Worm (Caenorhabditis elegans) whole organism, young adult: Measurements from ENCODE around the gene F49C12.11.
A peak's percentile ranks its signal among the peaks of the same experiment; 100 is the strongest.

Experiments
- B0019.2 ChIP-seq: fragments of 200-800 bp; sonication (Bioruptor generic); conservative IDR thresholded peaks from 2 replicates; pipeline ENCODE4 v1.3.6; 2022; ENCODE audit warnings: missing genetic modification reagents, missing genetic modification characterization, missing compliant biosample characterization
- B0336.3 ChIP-seq: fragments of 200-800 bp; sonication (Bioruptor generic); IDR thresholded peaks from 2 replicates; pipeline ENCODE4 v1.3.6; 2022; ENCODE audit warnings: missing genetic modification characterization, missing compliant biosample characterization
- F39B2.1 ChIP-seq: fragments of 200-800 bp; sonication (Bioruptor generic); IDR thresholded peaks from 2 replicates; pipeline ENCODE4 v1.3.6; 2022; ENCODE audit warnings: missing genetic modification reagents, missing genetic modification characterization, missing compliant biosample characterization
- F52B5.7 ChIP-seq: sonication (generic microtip); optimal IDR thresholded peaks from 2 replicates; lab custom pipeline; 2016; ENCODE audit warnings: mild to moderate bottlenecking, missing genetic modification characterization, missing compliant biosample characterization
- F57A8.1 ChIP-seq: fragments of 200-800 bp; sonication (Bioruptor generic); optimal IDR thresholded peaks from 2 replicates; lab custom pipeline; 2018; ENCODE audit warnings: mild to moderate bottlenecking, missing genetic modification characterization, moderate library complexity, missing compliant biosample characterization
- K12H6.12 ChIP-seq: fragments of 200-800 bp; sonication (Bioruptor generic); optimal IDR thresholded peaks from 2 replicates; lab custom pipeline; 2018; ENCODE audit warnings: mild to moderate bottlenecking, missing genetic modification characterization, missing compliant biosample characterization
- Y53G8AR.9 ChIP-seq: fragments of 200-800 bp; sonication (Bioruptor generic); conservative IDR thresholded peaks from 2 replicates; pipeline ENCODE4 v1.3.6; 2022; ENCODE audit warnings: missing genetic modification reagents, missing genetic modification characterization, missing compliant biosample characterization
- ama-1 ChIP-seq, 3 experiments: fragments of 150-350 bp in 1 of 3; sonication (generic microtip) in 2 of 3; optimal IDR thresholded peaks; 2 replicates each; lab custom pipeline; 2014 to 2018; ENCODE audit warnings: missing biosample characterization in 2 of 3, missing genetic modification characterization in 2 of 3, missing genetic modification reagents in 2 of 3
- attf-3 ChIP-seq: fragments of 200-800 bp; sonication (Bioruptor generic); conservative IDR thresholded peaks from 2 replicates; pipeline ENCODE4 v1.3.6; 2022; ENCODE audit warnings: missing genetic modification reagents, missing genetic modification characterization, missing compliant biosample characterization
- attf-5 ChIP-seq: fragments of 200-800 bp; sonication (Bioruptor generic); optimal IDR thresholded peaks from 2 replicates; lab custom pipeline; 2018; ENCODE audit warnings: mild to moderate bottlenecking, missing genetic modification characterization, missing compliant biosample characterization
- bed-1 ChIP-seq: fragments of 200-800 bp; sonication (Bioruptor generic); IDR thresholded peaks from 2 replicates; pipeline ENCODE4 v1.3.6; 2022; ENCODE audit warnings: missing genetic modification reagents, missing genetic modification characterization, missing compliant biosample characterization
- cebp-1 ChIP-seq, 2 experiments: fragments of 200-800 bp in 1 of 2; sonication (Bioruptor generic) in 1 of 2; sonication (generic microtip) in 1 of 2; IDR thresholded peaks in 1 of 2; optimal IDR thresholded peaks in 1 of 2; 2 replicates each; pipeline versions ENCODE4 v1.3.6 to Lab custom; 2017 to 2022; ENCODE audit warnings: missing compliant biosample characterization in 2 of 2, missing genetic modification characterization in 2 of 2, mild to moderate bottlenecking in 1 of 2, missing genetic modification reagents in 1 of 2, moderate library complexity in 1 of 2
- ceh-100 ChIP-seq: fragments of 200-800 bp; sonication (Bioruptor generic); IDR thresholded peaks from 2 replicates; pipeline ENCODE4 v1.3.6; 2022; ENCODE audit warnings: missing genetic modification reagents, missing genetic modification characterization, missing compliant biosample characterization
- dox-1 ChIP-seq: fragments of 200-800 bp; sonication (Bioruptor generic); IDR thresholded peaks from 2 replicates; pipeline ENCODE4 v1.3.6; 2022; ENCODE audit warnings: missing genetic modification reagents, missing genetic modification characterization, missing compliant biosample characterization
- dpl-1 ChIP-seq: fragments of 150-350 bp; optimal IDR thresholded peaks from 2 replicates; lab custom pipeline; 2014; ENCODE audit warnings: missing biosample characterization, missing genetic modification reagents, missing genetic modification characterization
- ekl-4 ChIP-seq: fragments of 200-800 bp; sonication (Bioruptor generic); IDR thresholded peaks from 2 replicates; pipeline ENCODE4 v1.3.6; 2022; ENCODE audit warnings: missing genetic modification reagents, missing genetic modification characterization, missing compliant biosample characterization
- him-1 ChIP-seq: sonication (generic microtip); optimal IDR thresholded peaks from 2 replicates; lab custom pipeline; 2016; ENCODE audit warnings: missing genotype, missing genetic modification reagents, missing genetic modification characterization, missing compliant biosample characterization
- hmg-20 ChIP-seq: fragments of 200-800 bp; sonication (Bioruptor generic); IDR thresholded peaks from 2 replicates; pipeline ENCODE4 v1.3.6; 2022; ENCODE audit warnings: missing genetic modification reagents, missing genetic modification characterization, missing compliant biosample characterization
- hrde-1 ChIP-seq: sonication (generic microtip); optimal IDR thresholded peaks from 2 replicates; lab custom pipeline; 2016; ENCODE audit warnings: missing genetic modification characterization, mild to moderate bottlenecking, missing compliant biosample characterization, moderate library complexity, missing genotype, missing genetic modification reagents, borderline replicate concordance
- let-526 ChIP-seq: fragments of 200-800 bp; sonication (Bioruptor generic); IDR thresholded peaks from 2 replicates; pipeline ENCODE4 v1.3.6; 2022; ENCODE audit warnings: missing genetic modification reagents, missing genetic modification characterization, missing compliant biosample characterization
- let-607 ChIP-seq, 2 experiments: fragments of 200-800 bp in 1 of 2; sonication (Bioruptor generic) in 1 of 2; sonication (generic microtip) in 1 of 2; optimal IDR thresholded peaks; 2 replicates each; lab custom pipeline; 2016 to 2018; ENCODE audit warnings: mild to moderate bottlenecking in 2 of 2, missing compliant biosample characterization in 2 of 2, missing genetic modification characterization in 2 of 2, moderate library complexity in 2 of 2, missing genotype in 1 of 2
- lin-26 ChIP-seq: fragments of 200-800 bp; sonication (Bioruptor generic); IDR thresholded peaks from 2 replicates; pipeline ENCODE4 v1.3.6; 2022; ENCODE audit warnings: missing genetic modification reagents, missing genetic modification characterization, missing compliant biosample characterization
- lin-40 ChIP-seq: sonication (generic microtip); optimal IDR thresholded peaks from 2 replicates; lab custom pipeline; 2016; ENCODE audit warnings: missing genetic modification characterization, mild to moderate bottlenecking, missing compliant biosample characterization, missing genotype, missing genetic modification reagents
- lin-54 ChIP-seq: fragments of 200-800 bp; sonication (Bioruptor generic); optimal IDR thresholded peaks from 2 replicates; lab custom pipeline; 2018; ENCODE audit warnings: mild to moderate bottlenecking, missing genetic modification characterization, missing compliant biosample characterization
- lsl-1 ChIP-seq: fragments of 200-800 bp; sonication (Bioruptor generic); optimal IDR thresholded peaks from 2 replicates; lab custom pipeline; 2018; ENCODE audit warnings: mild to moderate bottlenecking, missing genetic modification characterization, moderate library complexity, missing compliant biosample characterization
- madf-10 ChIP-seq: sonication (generic microtip); optimal IDR thresholded peaks from 2 replicates; lab custom pipeline; 2016; ENCODE audit warnings: mild to moderate bottlenecking, missing genetic modification characterization, missing compliant biosample characterization
- madf-6 ChIP-seq: fragments of 200-800 bp; sonication (Bioruptor generic); IDR thresholded peaks from 2 replicates; pipeline ENCODE4 v1.3.6; 2022; ENCODE audit warnings: missing genetic modification reagents, missing genetic modification characterization, missing compliant biosample characterization
- mcd-1 ChIP-seq: fragments of 200-800 bp; sonication (Bioruptor generic); IDR thresholded peaks from 2 replicates; pipeline ENCODE4 v1.3.6; 2022; ENCODE audit warnings: missing genetic modification reagents, missing genetic modification characterization, missing compliant biosample characterization
- mes-4 ChIP-seq: sonication (generic microtip); optimal IDR thresholded peaks from 2 replicates; lab custom pipeline; 2016; ENCODE audit warnings: missing genotype, missing genetic modification characterization, missing compliant biosample characterization
- nfya-2 ChIP-seq: fragments of 200-800 bp; sonication (Bioruptor generic); IDR thresholded peaks from 2 replicates; pipeline ENCODE4 v1.3.6; 2022; ENCODE audit warnings: missing genetic modification reagents, missing genetic modification characterization, missing compliant biosample characterization
- nhr-80 ChIP-seq: sonication (generic microtip); optimal IDR thresholded peaks from 2 replicates; lab custom pipeline; 2016; ENCODE audit warnings: missing genetic modification characterization, missing compliant biosample characterization
- rcor-1 ChIP-seq: fragments of 200-800 bp; sonication (Bioruptor generic); IDR thresholded peaks from 2 replicates; pipeline ENCODE4 v1.3.6; 2022; ENCODE audit warnings: missing genetic modification reagents, missing genetic modification characterization, missing compliant biosample characterization
- rec-8 ChIP-seq, 2 experiments: sonication (generic microtip); optimal IDR thresholded peaks; 2 replicates each; lab custom pipeline; 2016; ENCODE audit warnings: mild to moderate bottlenecking in 2 of 2, missing genetic modification characterization in 2 of 2, missing genetic modification reagents in 2 of 2, missing genotype in 2 of 2, missing biosample characterization in 1 of 2, missing compliant biosample characterization in 1 of 2, moderate library complexity in 1 of 2
- snpc-1.1 ChIP-seq: sonication (generic microtip); optimal IDR thresholded peaks from 2 replicates; lab custom pipeline; 2017; ENCODE audit warnings: missing genetic modification characterization, mild to moderate bottlenecking, missing compliant biosample characterization, antibody characterized with exemption, moderate library complexity, missing genotype, missing genetic modification reagents; ENCODE audit not compliant: insufficient read depth
- snpc-1.3 ChIP-seq: sonication (generic microtip); optimal IDR thresholded peaks from 2 replicates; lab custom pipeline; 2017; ENCODE audit warnings: missing genetic modification characterization, mild to moderate bottlenecking, missing compliant biosample characterization, antibody characterized with exemption, moderate library complexity, missing genotype, missing genetic modification reagents; ENCODE audit not compliant: insufficient read depth
- snpc-3.4 ChIP-seq: sonication (generic microtip); optimal IDR thresholded peaks from 2 replicates; lab custom pipeline; 2017; ENCODE audit warnings: missing genetic modification characterization, mild to moderate bottlenecking, missing compliant biosample characterization, antibody characterized with exemption, moderate library complexity, missing genotype, missing genetic modification reagents
- ztf-18 ChIP-seq: sonication (generic microtip); optimal IDR thresholded peaks from 2 replicates; lab custom pipeline; 2016; ENCODE audit warnings: missing genotype, mild to moderate bottlenecking, missing genetic modification characterization, missing compliant biosample characterization
- ztf-25 ChIP-seq: fragments of 200-800 bp; sonication (Bioruptor generic); IDR thresholded peaks from 2 replicates; pipeline ENCODE4 v1.3.6; 2022; ENCODE audit warnings: missing genetic modification reagents, missing genetic modification characterization, missing compliant biosample characterization
- ztf-28 ChIP-seq: fragments of 200-800 bp; sonication (Bioruptor generic); IDR thresholded peaks from 2 replicates; pipeline ENCODE4 v1.3.6; 2022; ENCODE audit warnings: missing genetic modification reagents, missing genetic modification characterization, missing compliant biosample characterization

F49C12.11 gene

DNA sequence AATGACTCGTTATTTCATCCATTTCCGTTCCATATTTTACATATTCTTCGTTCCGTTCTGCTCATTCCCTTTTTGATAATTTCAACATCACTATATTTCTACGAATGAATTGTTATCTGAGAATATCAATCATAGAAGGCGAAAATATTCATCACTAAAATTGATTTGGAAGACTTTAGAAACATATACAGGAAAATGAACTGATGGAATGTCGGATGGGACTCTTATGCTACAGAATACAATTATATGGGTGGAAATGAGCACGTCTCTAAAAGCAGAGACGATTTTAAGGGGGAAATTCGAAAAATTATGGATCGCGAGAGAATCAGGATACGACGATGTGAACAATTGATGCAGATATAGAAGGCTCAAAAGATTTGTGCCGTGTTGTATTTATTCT is 843 bp downstream of the F49C12.11 start:
- TF ChIP-seq let-607 (tag; optimal IDR thresholded peaks at IDR 0.05; lab: Kevin White, UChicago) (peak in 1 of 2 experiments; percentile 13), B0336.3 (GFP tag; lab: Robert Waterston, UW) (peak; percentile 36; the same call in 1 of the 2 replicates), F39B2.1 (GFP tag; lab: Robert Waterston, UW) (no peak), bed-1 (GFP tag; lab: Robert Waterston, UW) (0 out of 2 replicates have a peak, but pooled peaks have one; percentile 37), let-526 (peak; percentile 57; the same call in 1 of the 2 replicates), ama-1 (optimal IDR thresholded peaks at IDR 0.05; lab: Kevin White, UChicago) (no peak), ama-1 (GFP tag; optimal IDR thresholded peaks at IDR 0.05; lab: Kevin White, UChicago) (peak in 1 of 2 experiments; percentile 42), lin-26 (GFP tag; lab: Robert Waterston, UW) (peak; percentile 58; the same call in 1 of the 2 replicates), hrde-1 (tag; lab: Kevin White, UChicago) (peak; percentile 81), dox-1 (GFP tag; lab: Robert Waterston, UW) (no peak; the same call in 1 of the 2 replicates), Y53G8AR.9 (GFP tag; lab: Robert Waterston, UW) (0 out of 2 replicates have a peak, but pooled peaks have one; percentile 45), F52B5.7 (peak; percentile 70), rec-8 (tag; optimal IDR thresholded peaks at IDR 0.05; lab: Kevin White, UChicago) (no peak), F57A8.1 (GFP tag; lab: Kevin White, UChicago) (no peak), cebp-1 (GFP tag; IDR thresholded peaks at IDR 0.05; lab: Robert Waterston, UW) (no peak), cebp-1 (tag; optimal IDR thresholded peaks at IDR 0.05; lab: Kevin White, UChicago) (peak; percentile 14), him-1 (peak; percentile 48), ztf-28 (no peak), mes-4 (tag; lab: Kevin White, UChicago) (no peak), snpc-1.1 (tag; lab: Kevin White, UChicago) (peak; percentile 64), lin-40 (tag; lab: Kevin White, UChicago) (no peak)

DNA sequence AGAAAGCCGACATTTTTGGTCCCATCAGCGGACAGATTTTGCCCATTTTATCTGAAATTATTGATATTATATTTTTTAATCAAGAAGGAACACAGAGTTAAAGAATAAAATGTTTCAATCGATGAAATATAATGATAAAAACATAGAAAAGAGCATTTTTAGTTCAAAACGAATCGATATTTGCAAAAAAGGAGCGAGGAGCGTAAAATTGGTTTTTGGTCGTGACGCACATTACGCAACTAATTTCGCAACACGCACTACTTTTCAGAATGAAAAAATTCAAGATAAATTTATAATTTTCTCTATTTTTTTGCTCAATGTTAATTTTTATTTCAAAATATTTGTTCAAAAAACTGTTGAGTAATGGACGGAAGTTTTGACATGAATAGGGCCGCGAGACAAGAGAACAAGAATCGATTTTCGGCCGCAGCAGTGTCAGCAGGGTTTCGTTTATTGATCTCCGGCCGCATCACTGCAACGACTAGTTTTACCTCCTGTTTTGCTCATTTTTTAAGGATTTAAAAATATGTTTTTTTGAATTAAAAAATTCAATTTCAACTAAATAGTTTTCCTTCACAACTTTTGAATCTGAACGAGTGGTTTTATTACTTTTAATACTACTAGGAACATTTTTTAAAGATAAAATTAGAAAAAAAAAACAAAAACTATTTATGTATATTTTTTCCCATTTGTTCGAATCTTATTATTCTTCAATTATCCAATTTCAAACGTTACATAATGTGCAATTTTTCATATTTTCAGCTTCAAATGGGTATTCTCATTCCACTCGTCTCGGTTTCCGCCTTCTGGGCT is 2.1 kb downstream of the F49C12.11 start, which contains the start of the genes F49C12.12 and vha-17:
TSS of gene F49C12.12 (minus strand) at position 51 of the 813 bp plus-strand sequence.
TSS of gene vha-17 (plus strand) at position 763 of the 813 bp plus-strand sequence.
- TF ChIP-seq F52B5.7 (no peak), rcor-1 (GFP tag; lab: Robert Waterston, UW) (no peak), hmg-20 (no peak), snpc-1.3 (tag; lab: Kevin White, UChicago) (no peak), K12H6.12 (tag; lab: Kevin White, UChicago) (no peak), madf-6 (no peak), hrde-1 (tag; lab: Kevin White, UChicago) (no peak), ztf-18 (peak; percentile 13), lsl-1 (GFP tag; lab: Kevin White, UChicago) (peak; percentile 0), F57A8.1 (GFP tag; lab: Kevin White, UChicago) (no peak), lin-54 (peak; percentile 25), him-1 (peak; percentile 33), dpl-1 (no peak), ztf-25 (GFP tag; lab: Robert Waterston, UW) (no peak), nfya-2 (GFP tag; lab: Robert Waterston, UW) (no peak), dox-1 (GFP tag; lab: Robert Waterston, UW) (peak; percentile 49; the same call in 1 of the 2 replicates), snpc-3.4 (tag; lab: Kevin White, UChicago) (no peak), cebp-1 (GFP tag; IDR thresholded peaks at IDR 0.05; lab: Robert Waterston, UW) (peak; percentile 82), cebp-1 (tag; optimal IDR thresholded peaks at IDR 0.05; lab: Kevin White, UChicago) (peak; percentile 98), B0019.2 (GFP tag; lab: Robert Waterston, UW) (no peak), ceh-100 (no peak), ekl-4 (GFP tag; lab: Robert Waterston, UW) (0 out of 2 replicates have a peak, but pooled peaks have one; percentile 28), attf-5 (GFP tag; lab: Kevin White, UChicago) (peak; percentile 82), madf-10 (peak; percentile 8), nhr-80 (tag; lab: Kevin White, UChicago) (peak; percentile 82), attf-3 (GFP tag; lab: Robert Waterston, UW) (no peak), bed-1 (GFP tag; lab: Robert Waterston, UW) (no peak), mcd-1 (0 out of 2 replicates have a peak, but pooled peaks have one; percentile 32)
